Worm (Caenorhabditis elegans) whole organism, L4/young adult: Measurements from ENCODE around the gene Y45G5AM.9.

ENCODE experiments used
- W03F9.2 ChIP-seq: fragments of 150-350 bp; optimal IDR thresholded peaks from 2 replicates; lab custom pipeline; 2014; ENCODE audit warnings: missing biosample characterization, missing genetic modification characterization
- him-1 ChIP-seq: sonication (generic microtip); optimal IDR thresholded peaks from 2 replicates; lab custom pipeline; 2016; ENCODE audit warnings: missing genotype, missing genetic modification reagents, missing genetic modification characterization, missing compliant biosample characterization

ce11 chrV:4218268-4218667, 23.8 kb upstream of the Y45G5AM.9 start:
- TF ChIP-seq W03F9.2 (tag; lab: Kevin White, UChicago) = no peak
- no peak for TF ChIP-seq him-1 (tag; lab: Kevin White, UChicago)
